2 worm cellular contexts compared by ENCODE assay signal in the genomic region with DNA sequence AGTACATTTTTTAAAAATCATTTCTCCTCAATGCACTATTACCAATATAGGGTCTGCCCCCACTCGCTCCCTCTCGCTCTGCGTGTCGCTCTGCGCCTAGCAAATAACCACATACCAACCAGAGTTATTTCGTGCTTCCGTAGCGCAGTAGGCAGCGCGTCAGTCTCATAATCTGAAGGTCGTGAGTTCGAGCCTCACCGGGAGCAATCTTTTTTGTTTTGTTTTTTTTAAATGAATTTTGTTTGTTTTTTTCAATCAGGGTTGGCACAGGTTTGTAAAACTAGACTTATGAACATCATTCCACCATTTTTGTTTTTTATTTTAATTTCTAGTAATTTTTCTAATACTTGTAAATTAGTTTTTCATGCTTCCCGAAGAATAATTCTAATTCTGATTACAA.
TF ChIP-seq lines count a peak whose summit lies in the region.

No protein-coding gene starts in this region.

TF ChIP-seq in whole organism, L4 larva, 104 proteins besides CTCF, POLR2A, EP300 and RAD21 (continued from another document):
- TF ChIP-seq spr-1 (tag; optimal IDR thresholded peaks at IDR 0.05; lab: Kevin White, UChicago) (peak; percentile 66), tag-97 (GFP tag; IDR thresholded peaks at IDR 0.05; lab: Robert Waterston, UW) (no peak), nhr-28 (tag; optimal IDR thresholded peaks at IDR 0.05; lab: Kevin White, UChicago) (peak; percentile 0), lin-15B (tag; optimal IDR thresholded peaks at IDR 0.05; lab: Kevin White, UChicago) (no peak), nhr-48 (tag; optimal IDR thresholded peaks at IDR 0.05; lab: Kevin White, UChicago) (peak; percentile 63), Y105C5A.15 (GFP tag; IDR thresholded peaks at IDR 0.05; lab: Robert Waterston, UW) (peak; percentile 84), T20F7.1 (GFP tag; optimal IDR thresholded peaks at IDR 0.05; lab: Kevin White, UChicago) (no peak), attf-4 (tag; optimal IDR thresholded peaks at IDR 0.05; lab: Kevin White, UChicago) (no peak), spr-3 (GFP tag; optimal IDR thresholded peaks at IDR 0.05; lab: Kevin White, UChicago) (peak; percentile 51), madf-9 (GFP tag; conservative IDR thresholded peaks at IDR 0.05; lab: Robert Waterston, UW) (peak; percentile 85), zfp-2 (tag; optimal IDR thresholded peaks at IDR 0.05; lab: Kevin White, UChicago) (peak; percentile 20), D1046.2 (GFP tag; IDR thresholded peaks at IDR 0.05; lab: Robert Waterston, UW) (peak; percentile 92), pqm-1 (tag; optimal IDR thresholded peaks at IDR 0.05; lab: Kevin White, UChicago) (no peak), mdt-29 (GFP tag; IDR thresholded peaks at IDR 0.05; lab: Robert Waterston, UW) (peak; percentile 39; the same call in 1 of the 2 replicates), nhr-42 (GFP tag; IDR thresholded peaks at IDR 0.05; lab: Robert Waterston, UW) (peak; percentile 78; the same call in 1 of the 2 replicates), lsy-2 (tag; optimal IDR thresholded peaks at IDR 0.05; lab: Kevin White, UChicago) (peak in 1 of 2 experiments; percentile 60), lin-38 (GFP tag; IDR thresholded peaks at IDR 0.05; lab: Robert Waterston, UW) (peak; percentile 81), aha-1 (tag; lab: Kevin White, UChicago) (peak; percentile 68), cey-2 (tag; optimal IDR thresholded peaks at IDR 0.05; lab: Kevin White, UChicago; ENCODE audit: borderline replicate concordance, insufficient read depth) (no peak), ZK337.2 (GFP tag; IDR thresholded peaks at IDR 0.05; lab: Robert Waterston, UW) (peak; percentile 62; the same call in 1 of the 2 replicates), nhr-77 (tag; optimal IDR thresholded peaks at IDR 0.05; lab: Kevin White, UChicago) (no peak), hlh-11 (tag; optimal IDR thresholded peaks at IDR 0.05; lab: Kevin White, UChicago) (peak; percentile 62), arid-1 (GFP tag; conservative IDR thresholded peaks at IDR 0.05; lab: Robert Waterston, UW) (peak; percentile 88), unc-39 (tag; optimal IDR thresholded peaks at IDR 0.05; lab: Kevin White, UChicago) (no peak), daf-19 (GFP tag; conservative IDR thresholded peaks at IDR 0.05; lab: Robert Waterston, UW) (0 out of 2 replicates have a peak, but pooled peaks have one; percentile 62), ZK546.5 (tag; optimal IDR thresholded peaks at IDR 0.05; lab: Kevin White, UChicago) (no peak), zfp-3 (GFP tag; conservative IDR thresholded peaks at IDR 0.05; lab: Robert Waterston, UW) (peak; percentile 70; the same call in 1 of the 2 replicates), ctbp-1 (GFP tag; IDR thresholded peaks at IDR 0.05; lab: Robert Waterston, UW) (peak; percentile 93), ceh-28 (tag; optimal IDR thresholded peaks at IDR 0.05; lab: Kevin White, UChicago) (no peak), fkh-10 (GFP tag; optimal IDR thresholded peaks at IDR 0.05; lab: Kevin White, UChicago) (peak; percentile 3), F26F4.8 (GFP tag; conservative IDR thresholded peaks at IDR 0.05; lab: Robert Waterston, UW) (peak; percentile 94), nhr-10 (tag; optimal IDR thresholded peaks at IDR 0.05; lab: Kevin White, UChicago) (no peak), nhr-6 (tag; optimal IDR thresholded peaks at IDR 0.05; lab: Kevin White, UChicago) (no peak), unc-130 (GFP tag; optimal IDR thresholded peaks at IDR 0.05; lab: Kevin White, UChicago) (peak; percentile 71), mxl-3 (GFP tag; optimal IDR thresholded peaks at IDR 0.05; lab: Kevin White, UChicago) (peak; percentile 41), T26A8.4 (GFP tag; IDR thresholded peaks at IDR 0.05; lab: Robert Waterston, UW) (peak; percentile 81), ceh-32 (tag; optimal IDR thresholded peaks at IDR 0.05; lab: Kevin White, UChicago; ENCODE audit: poor library complexity) (peak; percentile 58), nhr-11 (tag; optimal IDR thresholded peaks at IDR 0.05; lab: Kevin White, UChicago) (peak; percentile 19), dpl-1 (GFP tag; optimal IDR thresholded peaks at IDR 0.05; lab: Kevin White, UChicago) (no peak), ceh-44 (GFP tag; IDR thresholded peaks at IDR 0.05; lab: Robert Waterston, UW) (peak; percentile 82), F49E8.2 (tag; optimal IDR thresholded peaks at IDR 0.05; lab: Kevin White, UChicago; ENCODE audit: borderline replicate concordance) (peak; percentile 60), sdz-12 (GFP tag; optimal IDR thresholded peaks at IDR 0.05; lab: Kevin White, UChicago) (no peak), php-3 (GFP tag; IDR thresholded peaks at IDR 0.05; lab: Robert Waterston, UW) (peak; percentile 79), nhr-25 (tag; optimal IDR thresholded peaks at IDR 0.05; lab: Kevin White, UChicago; ENCODE audit: borderline replicate concordance, insufficient read depth) (no peak), lin-39 (tag; optimal IDR thresholded peaks at IDR 0.05; lab: Kevin White, UChicago) (no peak)

TF ChIP-seq in whole organism, late embryonic, 69 proteins besides CTCF, POLR2A, EP300 and RAD21 (continued from another document):
- TF ChIP-seq sox-2 (GFP tag; IDR thresholded peaks at IDR 0.05; lab: Robert Waterston, UW) (peak; percentile 79), C08G9.2 (tag; optimal IDR thresholded peaks at IDR 0.05; lab: Kevin White, UChicago) (peak; percentile 77)
